Fruit fly (Drosophila melanogaster) whole organism: ENCODE data around the gene Ski6.

ENCODE experiments used
- CG8478 ChIP-seq: fragments of >200 bp; optimal IDR thresholded peaks from 2 replicates; lab custom pipeline; 2018; ENCODE audit warnings: inconsistent platforms
- Dll ChIP-seq: fragments of >200 bp; optimal IDR thresholded peaks from 2 replicates; lab custom pipeline; 2017
- EcR ChIP-seq, 2 experiments: fragments of >200 bp; optimal IDR thresholded peaks; 2 replicates each; lab custom pipeline; 2017; ENCODE audit warnings: missing biosample characterization in 2 of 2, missing genetic modification characterization in 2 of 2, missing genetic modification reagents in 2 of 2
- pan ChIP-seq: fragments of >200 bp; optimal IDR thresholded peaks from 2 replicates; lab custom pipeline; 2017
- psq ChIP-seq: fragments of >200 bp; optimal IDR thresholded peaks from 2 replicates; lab custom pipeline; 2017
- usp ChIP-seq: fragments of >200 bp; optimal IDR thresholded peaks from 2 replicates; lab custom pipeline; 2017; ENCODE audit warnings: missing biosample characterization, missing genetic modification characterization, mixed read lengths

The Ski6 gene

DNA sequence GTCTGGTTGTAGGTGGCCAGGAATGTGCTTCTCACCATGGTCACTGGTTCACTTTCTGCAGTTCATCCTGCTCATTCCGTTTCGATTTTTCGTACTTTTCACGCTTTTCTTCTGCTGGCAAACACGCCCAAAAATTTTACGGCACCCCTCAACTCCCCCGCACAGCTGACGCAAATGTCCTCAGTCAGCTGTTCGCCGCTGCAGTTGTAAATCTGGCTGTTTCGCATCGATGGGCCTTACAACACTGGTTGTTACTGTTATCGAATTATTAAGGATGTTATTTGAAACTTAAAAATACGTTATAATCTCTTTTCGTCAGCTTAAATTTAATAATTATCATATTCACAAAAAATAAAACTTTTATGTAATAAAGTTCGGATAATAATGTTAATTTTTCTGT is 39.8 kb downstream of the Ski6 start, which contains the start of gene Mgat3:
Gene Mgat3 (minus strand): TSS at position 182 of the 400 bp plus-strand sequence.
- TF ChIP-seq EcR (GFP tag; optimal IDR thresholded peaks at IDR 0.05; lab: Kevin White, UChicago) (no peak), usp (GFP tag; lab: Kevin White, UChicago) (no peak), pan (lab: Kevin White, UChicago) (no peak), CG8478 (lab: Kevin White, UChicago) (no peak), Dll (no peak), psq (lab: Kevin White, UChicago) (no peak)

DNA sequence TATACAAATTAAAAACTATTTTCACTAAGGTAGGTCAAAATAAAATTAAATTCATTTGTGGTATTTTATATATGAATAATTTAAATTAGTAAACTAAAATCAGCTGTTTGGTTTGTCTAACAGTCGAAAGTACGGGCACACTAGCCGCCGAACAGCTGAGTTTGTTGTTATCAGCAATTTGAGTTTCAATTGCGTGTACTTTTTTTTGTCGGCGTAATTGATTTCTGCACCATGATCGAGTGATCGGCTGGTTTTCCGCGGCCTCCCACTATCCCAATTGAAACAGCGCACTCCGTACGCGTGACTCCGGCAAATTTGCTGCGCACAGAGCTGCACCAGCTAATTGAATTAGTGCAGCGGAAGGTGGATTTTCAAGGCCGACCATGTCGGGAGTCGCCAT is 43.1 kb downstream of the Ski6 start, which contains the start of gene Alg7:
Gene Alg7 (plus strand): TSS at position 153 of the 400 bp plus-strand sequence.
- no peak for TF ChIP-seq CG8478 (lab: Kevin White, UChicago)
- no peak for TF ChIP-seq pan (lab: Kevin White, UChicago)
- TF ChIP-seq psq (lab: Kevin White, UChicago), result no peak
- no peak for TF ChIP-seq usp (GFP tag; lab: Kevin White, UChicago)
- no peak for TF ChIP-seq Dll
- TF ChIP-seq EcR (GFP tag; optimal IDR thresholded peaks at IDR 0.05; lab: Kevin White, UChicago), result no peak

DNA sequence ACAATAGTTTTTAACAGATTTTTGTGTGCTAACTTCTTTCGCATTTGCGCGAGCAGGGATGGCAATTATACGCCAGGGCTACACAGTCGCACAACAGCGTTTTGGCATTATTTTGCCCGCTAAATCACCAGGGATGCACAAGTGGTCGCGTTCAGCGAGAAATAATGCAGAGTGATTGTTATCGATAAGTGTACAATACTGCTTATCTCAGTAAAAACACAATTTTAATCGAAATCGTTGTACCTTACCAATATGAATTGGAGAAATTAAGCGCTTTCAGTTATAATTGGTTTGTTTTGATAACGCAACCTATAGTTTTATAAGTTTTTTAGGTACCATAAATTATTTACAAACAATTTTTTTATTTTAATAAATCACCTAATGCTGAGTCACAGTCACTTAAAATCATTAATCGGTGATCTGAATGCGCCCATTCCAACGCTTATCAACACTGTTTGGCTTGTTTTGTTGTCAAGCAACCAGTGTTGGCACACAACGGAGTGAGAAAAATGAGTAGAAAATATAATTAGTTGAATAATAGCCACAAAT is 45.5 kb downstream of the Ski6 start, which contains the start of the genes Sfmbt and CG5439:
Gene Sfmbt (minus strand): TSS at position 85 of the 549 bp plus-strand sequence.
Gene CG5439 (plus strand): TSS at position 450 of the 549 bp plus-strand sequence.
- TF ChIP-seq usp (GFP tag; lab: Kevin White, UChicago), result no peak

DNA sequence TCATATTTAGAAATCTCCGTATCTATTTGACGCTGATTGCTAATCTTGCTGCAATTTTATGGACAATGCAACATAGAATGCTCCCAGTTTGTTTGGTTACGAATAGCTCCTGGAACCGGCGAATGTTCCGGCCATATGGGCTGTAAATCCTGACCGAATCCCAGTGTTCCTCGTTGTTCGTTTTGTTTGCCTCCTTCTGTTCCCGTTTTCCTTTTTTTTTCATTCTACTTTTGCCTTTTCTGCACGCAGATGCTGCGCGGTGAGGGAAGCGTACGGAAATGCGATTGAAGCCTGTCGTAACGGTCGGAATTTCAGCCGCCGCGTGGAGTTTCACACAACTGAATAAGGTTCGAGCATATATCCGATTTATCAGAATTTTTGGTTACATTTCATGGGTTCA is 46.1 kb downstream of the Ski6 start, which contains the start of gene CG43925:
Gene CG43925 (plus strand): TSS at position 301 of the 400 bp plus-strand sequence.
- TF ChIP-seq psq (lab: Kevin White, UChicago), result no peak
